Worm (Caenorhabditis elegans): ENCODE results near the gene W06B4.2.

W06B4.2 gene

DNA sequence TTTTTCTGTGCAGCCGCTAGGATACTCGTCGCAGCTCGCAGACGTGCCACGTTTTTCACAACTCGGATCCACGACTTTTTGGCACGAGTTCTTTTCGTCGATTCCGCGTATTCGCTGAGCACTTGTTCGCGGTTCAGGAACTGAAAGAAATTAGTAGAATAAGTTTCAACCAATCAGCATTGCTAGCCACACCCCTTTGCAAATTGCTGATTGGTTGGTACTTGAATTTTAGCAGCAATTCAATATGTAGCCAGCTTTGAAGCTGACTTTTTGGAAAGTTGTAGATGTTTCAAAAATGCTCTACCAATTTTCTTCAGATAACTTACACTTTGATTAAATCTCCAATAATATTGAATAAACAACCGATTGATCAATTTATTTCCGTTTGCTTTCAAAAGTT, 26.7 kb upstream of the W06B4.2 start:
- no peak for TF ChIP-seq lin-35 (GFP tag; optimal IDR thresholded peaks at IDR 0.05)
- no peak for TF ChIP-seq bed-1 (GFP tag; IDR thresholded peaks at IDR 0.05)
- TF ChIP-seq nfyb-1 (GFP tag; IDR thresholded peaks at IDR 0.05) = peak; percentile 67
- no peak for TF ChIP-seq F23B12.7 (tag; optimal IDR thresholded peaks at IDR 0.05; ENCODE audit: insufficient read depth)
- no peak for TF ChIP-seq atf-7 (tag; optimal IDR thresholded peaks at IDR 0.05)

DNA sequence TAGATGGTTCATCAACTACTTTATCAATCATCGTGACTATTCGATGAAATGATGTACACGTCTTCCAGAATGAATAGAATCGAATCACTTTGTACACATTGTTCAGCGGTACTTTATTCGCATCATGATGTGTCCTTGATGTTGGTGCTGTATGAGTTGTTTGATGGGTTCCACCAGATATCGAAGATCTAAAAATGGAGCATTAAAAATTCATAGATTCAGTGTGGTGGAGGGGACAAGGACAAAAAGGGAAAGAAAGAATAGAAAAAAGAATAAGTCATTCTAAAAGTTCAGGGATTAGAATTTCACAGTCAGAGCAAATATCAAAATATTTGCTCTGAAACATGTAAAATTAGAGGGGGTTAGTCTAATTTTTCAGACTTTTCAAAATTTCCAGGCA, 23.2 kb upstream of the W06B4.2 start:
- TF ChIP-seq T26A5.8 (tag; optimal IDR thresholded peaks at IDR 0.05) = no peak
- no peak for TF ChIP-seq nfya-1 (tag; optimal IDR thresholded peaks at IDR 0.05; ENCODE audit: borderline replicate concordance, insufficient read depth)
- no peak for TF ChIP-seq cebp-1 (GFP tag; IDR thresholded peaks at IDR 0.05)
- TF ChIP-seq cebp-1 (tag; optimal IDR thresholded peaks at IDR 0.05) = no peak
- no peak for TF ChIP-seq lag-1 (GFP tag; IDR thresholded peaks at IDR 0.05)
- no peak for TF ChIP-seq rcor-1 (GFP tag; IDR thresholded peaks at IDR 0.05)
- TF ChIP-seq lin-35 (GFP tag; optimal IDR thresholded peaks at IDR 0.05) = no peak
- TF ChIP-seq ceh-79 (tag; optimal IDR thresholded peaks at IDR 0.05) = no peak
- TF ChIP-seq madf-8 (GFP tag; conservative IDR thresholded peaks at IDR 0.05) = no peak
- TF ChIP-seq C06A6.2 (GFP tag; conservative IDR thresholded peaks at IDR 0.05) = no peak
- TF ChIP-seq aptf-2 (GFP tag; conservative IDR thresholded peaks at IDR 0.05) = no peak
- TF ChIP-seq nhr-80 (tag; optimal IDR thresholded peaks at IDR 0.05) = no peak
- TF ChIP-seq mcd-1 (GFP tag; IDR thresholded peaks at IDR 0.05) = no peak
- TF ChIP-seq ceh-58 (GFP tag; IDR thresholded peaks at IDR 0.05) = no peak
- no peak for TF ChIP-seq ceh-100 (GFP tag; IDR thresholded peaks at IDR 0.05)
- TF ChIP-seq nfya-2 (GFP tag; IDR thresholded peaks at IDR 0.05) = no peak
- no peak for TF ChIP-seq F52B5.7 (tag; optimal IDR thresholded peaks at IDR 0.05)
- no peak for TF ChIP-seq egl-18 (GFP tag; IDR thresholded peaks at IDR 0.05)
- TF ChIP-seq lsl-1 (GFP tag; optimal IDR thresholded peaks at IDR 0.05) = no peak
- no peak for TF ChIP-seq K12H6.12 (tag; optimal IDR thresholded peaks at IDR 0.05)
- no peak for TF ChIP-seq atf-7 (tag; optimal IDR thresholded peaks at IDR 0.05)

DNA sequence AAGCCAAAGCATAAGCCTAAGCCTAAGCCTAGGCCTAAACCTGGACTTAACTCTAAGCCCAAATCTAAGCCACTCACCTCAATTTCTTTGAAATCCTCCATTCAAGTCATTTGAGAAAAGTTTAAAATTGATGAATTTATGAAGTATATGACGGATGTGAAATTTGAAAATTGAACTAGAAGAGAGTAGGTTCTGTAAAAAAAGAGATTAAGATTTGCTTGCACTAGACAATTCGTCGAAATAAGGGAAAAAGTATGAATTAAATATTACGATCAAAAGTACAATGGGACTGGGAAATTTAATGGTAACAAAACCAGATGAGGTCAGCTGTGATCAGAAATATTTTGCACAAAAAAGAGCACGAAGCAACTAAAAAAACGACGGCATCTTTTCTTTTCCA, 14.9 kb upstream of the W06B4.2 start, which contains the start of gene twk-2:
TSS of gene twk-2 (minus strand) at position 101 of the 400 bp plus-strand sequence.
- no peak for TF ChIP-seq hlh-26 (GFP tag; conservative IDR thresholded peaks at IDR 0.05)
- TF ChIP-seq nhr-80 (tag; optimal IDR thresholded peaks at IDR 0.05) = no peak
- no peak for TF ChIP-seq F55B11.4 (tag; optimal IDR thresholded peaks at IDR 0.05; ENCODE audit: borderline replicate concordance, insufficient read depth)
- TF ChIP-seq F52B5.7 (tag; optimal IDR thresholded peaks at IDR 0.05) = no peak
- TF ChIP-seq xnd-1 (tag; optimal IDR thresholded peaks at IDR 0.05) = no peak
- TF ChIP-seq lin-54 (GFP tag; optimal IDR thresholded peaks at IDR 0.05) = no peak
- TF ChIP-seq ztf-18 (tag; optimal IDR thresholded peaks at IDR 0.05) = no peak
- TF ChIP-seq hmg-20 (GFP tag; IDR thresholded peaks at IDR 0.05) = no peak
- no peak for TF ChIP-seq ccch-3 (GFP tag; optimal IDR thresholded peaks at IDR 0.05)

DNA sequence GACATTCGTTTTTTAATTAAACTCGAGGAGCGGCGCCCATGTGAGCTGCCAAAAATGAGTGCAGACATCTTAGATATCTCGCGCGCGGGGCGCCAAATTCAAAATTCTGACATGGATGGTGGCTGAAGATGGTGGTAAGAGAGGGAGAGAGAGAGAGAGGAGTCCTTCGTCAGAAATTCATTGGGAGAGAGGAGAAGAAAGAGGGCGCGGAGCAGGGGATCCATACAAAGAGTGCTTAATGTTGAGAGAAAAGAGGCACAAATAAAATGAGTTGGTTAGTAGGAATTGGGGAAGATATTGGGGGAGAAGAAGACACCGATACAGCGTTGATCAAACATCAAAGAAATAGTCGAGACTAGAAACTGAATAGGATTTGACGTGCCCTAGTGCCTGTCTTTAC, 14.5 kb upstream of the W06B4.2 start:
- TF ChIP-seq zfh-2 (GFP tag; conservative IDR thresholded peaks at IDR 0.05) (peak; percentile 20; the same call in 1 of the 2 replicates), Y95B8A.8 (GFP tag; IDR thresholded peaks at IDR 0.05) (no peak), ztf-22 (GFP tag; optimal IDR thresholded peaks at IDR 0.05) (no peak), die-1 (tag; optimal IDR thresholded peaks at IDR 0.05) (no peak), ceh-27 (GFP tag; optimal IDR thresholded peaks at IDR 0.05) (peak; percentile 6), aptf-2 (GFP tag; conservative IDR thresholded peaks at IDR 0.05) (no peak), F55B11.4 (tag; optimal IDR thresholded peaks at IDR 0.05; ENCODE audit: borderline replicate concordance, insufficient read depth) (no peak), nhr-120 (GFP tag; IDR thresholded peaks at IDR 0.05) (no peak)

All from whole organism, young adult.